Fruit fly (Drosophila melanogaster) whole organism, embryonic: Measurements from ENCODE around the gene Pdhb.

Source experiments
- Atf3 ChIP-seq: fragments of 200-800 bp; sonication (Bioruptor generic); optimal IDR thresholded peaks from 3 replicates; lab custom pipeline; 2016; ENCODE audit warnings: missing biosample characterization, missing genetic modification characterization
- Atf6 ChIP-seq: fragments of 200-800 bp; sonication (Bioruptor generic); IDR thresholded peaks from 2 replicates; pipeline ENCODE4 v1.3.6; 2022; ENCODE audit warnings: missing biosample characterization, missing genetic modification characterization
- CG10209 ChIP-seq: fragments of 200-800 bp; sonication (Bioruptor generic); optimal IDR thresholded peaks from 3 replicates; lab custom pipeline; 2017; ENCODE audit warnings: missing biosample characterization, mild to moderate bottlenecking, missing genetic modification characterization, missing genetic modification reagents
- CG11093 ChIP-seq: fragments of 200-800 bp; sonication (Bioruptor generic); IDR thresholded peaks from 3 replicates; pipeline ENCODE4 v1.3.6; 2022; ENCODE audit warnings: missing biosample characterization, missing genetic modification characterization
- CG12659 ChIP-seq: fragments of 200-800 bp; sonication (Bioruptor generic); optimal IDR thresholded peaks from 3 replicates; lab custom pipeline; 2017; ENCODE audit warnings: mild to moderate bottlenecking, missing biosample characterization, missing genetic modification reagents, missing genetic modification characterization
- CG12744 ChIP-seq: fragments of 200-800 bp; sonication (Bioruptor generic); optimal IDR thresholded peaks from 2 replicates; lab custom pipeline; 2016; ENCODE audit warnings: missing biosample characterization, missing genetic modification characterization
- CG13424 ChIP-seq: fragments of 200-800 bp; sonication (Bioruptor generic); optimal IDR thresholded peaks from 2 replicates; lab custom pipeline; 2019; ENCODE audit warnings: missing biosample characterization, mild to moderate bottlenecking, missing genetic modification characterization, moderate library complexity
- CG14667 ChIP-seq: fragments of 200-800 bp; sonication (Bioruptor generic); IDR thresholded peaks from 2 replicates; pipeline ENCODE4 v1.3.6; 2022; ENCODE audit warnings: missing biosample characterization, missing genetic modification characterization
- CG16815 ChIP-seq: fragments of 200-800 bp; sonication (Bioruptor generic); optimal IDR thresholded peaks from 3 replicates; lab custom pipeline; 2017; ENCODE audit warnings: missing biosample characterization, mild to moderate bottlenecking, missing genetic modification characterization
- CG17829 ChIP-seq: fragments of 200-800 bp; optimal IDR thresholded peaks from 2 replicates; lab custom pipeline; 2019; ENCODE audit warnings: missing biosample characterization, mild to moderate bottlenecking, missing genetic modification characterization, moderate library complexity
- CG1792 ChIP-seq: fragments of 200-800 bp; sonication (Bioruptor generic); optimal IDR thresholded peaks from 2 replicates; lab custom pipeline; 2016; ENCODE audit warnings: missing biosample characterization, missing genetic modification characterization
- CG18262 ChIP-seq: fragments of 200-800 bp; optimal IDR thresholded peaks from 3 replicates; lab custom pipeline; 2019; ENCODE audit warnings: missing biosample characterization, mild to moderate bottlenecking, missing genetic modification characterization, moderate library complexity
- CG2129 ChIP-seq: fragments of 200-800 bp; sonication (Bioruptor generic); IDR thresholded peaks from 2 replicates; pipeline ENCODE4 v1.3.6; 2022; ENCODE audit warnings: missing biosample characterization, missing genetic modification characterization; ENCODE audit not compliant: partially characterized antibody
- CG3065 ChIP-seq: fragments of 200-800 bp; sonication (Bioruptor generic); optimal IDR thresholded peaks from 2 replicates; lab custom pipeline; 2016; ENCODE audit warnings: missing biosample characterization, missing genetic modification characterization
- CG33557 ChIP-seq: fragments of 200-800 bp; sonication (Bioruptor generic); optimal IDR thresholded peaks from 2 replicates; lab custom pipeline; 2019; ENCODE audit warnings: missing biosample characterization, mild to moderate bottlenecking, missing genetic modification characterization, moderate library complexity
- CG34376 ChIP-seq: fragments of 200-800 bp; sonication (Bioruptor generic); optimal IDR thresholded peaks from 2 replicates; lab custom pipeline; 2018; ENCODE audit warnings: missing biosample characterization, mild to moderate bottlenecking, missing genetic modification characterization
- CG4328 ChIP-seq: fragments of 200-800 bp; sonication (Bioruptor generic); optimal IDR thresholded peaks from 3 replicates; lab custom pipeline; 2017; ENCODE audit warnings: missing biosample characterization, missing genetic modification reagents, missing genetic modification characterization
- CG4424 ChIP-seq: fragments of 200-800 bp; sonication (Bioruptor generic); optimal IDR thresholded peaks from 3 replicates; lab custom pipeline; 2016; ENCODE audit warnings: missing biosample characterization, missing genetic modification characterization
- CG4730 ChIP-seq: fragments of 200-800 bp; sonication (Bioruptor generic); IDR thresholded peaks from 2 replicates; pipeline ENCODE4 v1.3.6; 2022; ENCODE audit warnings: missing biosample characterization, missing genetic modification characterization
- CG7357 ChIP-seq: fragments of 200-800 bp; sonication (Bioruptor generic); IDR thresholded peaks from 3 replicates; pipeline ENCODE4 v1.3.6; 2022; ENCODE audit warnings: missing biosample characterization, missing genetic modification characterization
- CG7963 ChIP-seq: fragments of 200-800 bp; sonication (Bioruptor generic); IDR thresholded peaks from 3 replicates; pipeline ENCODE4 v1.3.6; 2022; ENCODE audit warnings: missing biosample characterization, missing genetic modification characterization; ENCODE audit not compliant: partially characterized antibody
- CG9797 ChIP-seq: fragments of 200-800 bp; sonication (Bioruptor generic); optimal IDR thresholded peaks from 3 replicates; lab custom pipeline; 2018; ENCODE audit warnings: missing biosample characterization, mild to moderate bottlenecking, missing genetic modification characterization
- CoRest ChIP-seq: fragments of 200-800 bp; sonication (Bioruptor generic); optimal IDR thresholded peaks from 3 replicates; lab custom pipeline; 2018; ENCODE audit warnings: missing biosample characterization, mild to moderate bottlenecking, missing genetic modification characterization, moderate library complexity
- Dad ChIP-seq: fragments of 200-800 bp; sonication (Bioruptor generic); optimal IDR thresholded peaks from 3 replicates; lab custom pipeline; 2016; ENCODE audit warnings: missing biosample characterization, missing genetic modification characterization
- E2f2 ChIP-seq: fragments of 200-800 bp; sonication (Bioruptor generic); IDR thresholded peaks from 2 replicates; pipeline ENCODE4 v1.3.6; 2022; ENCODE audit warnings: missing biosample characterization, missing genetic modification characterization
- Gsc ChIP-seq: fragments of 200-800 bp; sonication (Bioruptor generic); IDR thresholded peaks from 2 replicates; pipeline ENCODE4 v1.3.6; 2022; ENCODE audit warnings: missing biosample characterization, missing genetic modification characterization
- NFAT ChIP-seq: fragments of 200-800 bp; sonication (Bioruptor generic); IDR thresholded peaks from 2 replicates; pipeline ENCODE4 v1.3.6; 2022; ENCODE audit warnings: missing biosample characterization, missing genetic modification characterization
- Scr ChIP-seq: fragments of 200-800 bp; sonication (Bioruptor generic); IDR thresholded peaks from 2 replicates; pipeline ENCODE4 v1.3.6; 2022; ENCODE audit warnings: missing biosample characterization, missing genetic modification characterization; ENCODE audit not compliant: partially characterized antibody
- Vsx1 ChIP-seq: fragments of 200-800 bp; sonication (Bioruptor generic); optimal IDR thresholded peaks from 2 replicates; lab custom pipeline; 2017; ENCODE audit warnings: missing biosample characterization, mild to moderate bottlenecking, missing genetic modification characterization, missing genetic modification reagents
- YL-1 ChIP-seq: fragments of 200-800 bp; sonication (Bioruptor generic); optimal IDR thresholded peaks from 3 replicates; lab custom pipeline; 2017; ENCODE audit warnings: missing biosample characterization, mild to moderate bottlenecking, missing genetic modification characterization
- amos ChIP-seq: fragments of 200-800 bp; sonication (Bioruptor generic); IDR thresholded peaks from 2 replicates; pipeline ENCODE4 v1.3.6; 2022; ENCODE audit warnings: missing biosample characterization, missing genetic modification characterization; ENCODE audit not compliant: partially characterized antibody
- bbx ChIP-seq: fragments of 200-800 bp; sonication (Bioruptor generic); IDR thresholded peaks from 2 replicates; pipeline ENCODE4 v1.3.6; 2022; ENCODE audit warnings: missing biosample characterization, missing genetic modification characterization; ENCODE audit not compliant: partially characterized antibody
- br ChIP-seq: fragments of >200 bp; optimal IDR thresholded peaks from 2 replicates; lab custom pipeline; 2017
- bsh ChIP-seq, 2 experiments: fragments of 200-800 bp; sonication (Bioruptor generic); optimal IDR thresholded peaks; 2 replicates each; lab custom pipeline; 2017 to 2018; ENCODE audit warnings: mild to moderate bottlenecking in 2 of 2, missing biosample characterization in 2 of 2, missing genetic modification characterization in 2 of 2, moderate library complexity in 1 of 2
- ftz-f1 ChIP-seq: fragments of 200-800 bp; sonication (Bioruptor generic); optimal IDR thresholded peaks from 2 replicates; lab custom pipeline; 2016; ENCODE audit warnings: missing biosample characterization, missing genetic modification characterization
- gcm2 ChIP-seq: fragments of 200-800 bp; sonication (Bioruptor generic); optimal IDR thresholded peaks from 2 replicates; lab custom pipeline; 2016; ENCODE audit warnings: missing biosample characterization, missing genetic modification characterization
- jumu ChIP-seq: fragments of 200-800 bp; sonication (Bioruptor generic); optimal IDR thresholded peaks from 3 replicates; lab custom pipeline; 2016; ENCODE audit warnings: missing biosample characterization, missing genetic modification characterization
- kay ChIP-seq: fragments of 200-800 bp; sonication (Bioruptor generic); optimal IDR thresholded peaks from 2 replicates; lab custom pipeline; 2016; ENCODE audit warnings: missing biosample characterization, missing genetic modification characterization
- mld ChIP-seq: fragments of 200-800 bp; sonication (Bioruptor generic); IDR thresholded peaks from 3 replicates; pipeline ENCODE4 v1.3.6; 2022; ENCODE audit warnings: missing biosample characterization, missing genetic modification characterization; ENCODE audit not compliant: partially characterized antibody
- oc ChIP-seq: fragments of 200-800 bp; sonication (Bioruptor generic); optimal IDR thresholded peaks from 2 replicates; lab custom pipeline; 2018; ENCODE audit warnings: missing biosample characterization, mild to moderate bottlenecking, missing genetic modification characterization, moderate library complexity
- odd ChIP-seq: fragments of 200-800 bp; sonication (Bioruptor generic); optimal IDR thresholded peaks from 2 replicates; lab custom pipeline; 2017; ENCODE audit warnings: missing biosample characterization, mild to moderate bottlenecking, missing genetic modification characterization
- onecut ChIP-seq: fragments of 200-800 bp; sonication (Bioruptor generic); IDR thresholded peaks from 2 replicates; pipeline ENCODE4 v1.3.6; 2022; ENCODE audit warnings: missing biosample characterization, missing genetic modification characterization
- peb ChIP-seq: fragments of 200-800 bp; sonication (Bioruptor generic); IDR thresholded peaks from 2 replicates; pipeline ENCODE4 v1.3.6; 2022; ENCODE audit warnings: missing biosample characterization, missing genetic modification characterization
- sens ChIP-seq: fragments of 200-800 bp; sonication (Bioruptor generic); peaks from one replicate; lab custom pipeline; 2016; ENCODE audit warnings: missing biosample characterization, missing genetic modification characterization
- sim ChIP-seq: fragments of 200-800 bp; sonication (Bioruptor generic); IDR thresholded peaks from 2 replicates; pipeline ENCODE4 v1.3.6; 2022; ENCODE audit warnings: missing biosample characterization, missing genetic modification characterization
- sr ChIP-seq: fragments of 200-800 bp; sonication (Bioruptor generic); IDR thresholded peaks from 3 replicates; pipeline ENCODE4 v1.3.6; 2022; ENCODE audit warnings: missing biosample characterization, missing genetic modification characterization
- tup ChIP-seq: fragments of 200-800 bp; sonication (Bioruptor generic); optimal IDR thresholded peaks from 2 replicates; lab custom pipeline; 2016; ENCODE audit warnings: missing biosample characterization, mild to moderate bottlenecking, missing genetic modification characterization, moderate library complexity
- vfl ChIP-seq: fragments of 200-800 bp; sonication (Bioruptor generic); optimal IDR thresholded peaks from 2 replicates; lab custom pipeline; 2016; ENCODE audit warnings: missing biosample characterization, missing genetic modification characterization

The Pdhb gene

DNA sequence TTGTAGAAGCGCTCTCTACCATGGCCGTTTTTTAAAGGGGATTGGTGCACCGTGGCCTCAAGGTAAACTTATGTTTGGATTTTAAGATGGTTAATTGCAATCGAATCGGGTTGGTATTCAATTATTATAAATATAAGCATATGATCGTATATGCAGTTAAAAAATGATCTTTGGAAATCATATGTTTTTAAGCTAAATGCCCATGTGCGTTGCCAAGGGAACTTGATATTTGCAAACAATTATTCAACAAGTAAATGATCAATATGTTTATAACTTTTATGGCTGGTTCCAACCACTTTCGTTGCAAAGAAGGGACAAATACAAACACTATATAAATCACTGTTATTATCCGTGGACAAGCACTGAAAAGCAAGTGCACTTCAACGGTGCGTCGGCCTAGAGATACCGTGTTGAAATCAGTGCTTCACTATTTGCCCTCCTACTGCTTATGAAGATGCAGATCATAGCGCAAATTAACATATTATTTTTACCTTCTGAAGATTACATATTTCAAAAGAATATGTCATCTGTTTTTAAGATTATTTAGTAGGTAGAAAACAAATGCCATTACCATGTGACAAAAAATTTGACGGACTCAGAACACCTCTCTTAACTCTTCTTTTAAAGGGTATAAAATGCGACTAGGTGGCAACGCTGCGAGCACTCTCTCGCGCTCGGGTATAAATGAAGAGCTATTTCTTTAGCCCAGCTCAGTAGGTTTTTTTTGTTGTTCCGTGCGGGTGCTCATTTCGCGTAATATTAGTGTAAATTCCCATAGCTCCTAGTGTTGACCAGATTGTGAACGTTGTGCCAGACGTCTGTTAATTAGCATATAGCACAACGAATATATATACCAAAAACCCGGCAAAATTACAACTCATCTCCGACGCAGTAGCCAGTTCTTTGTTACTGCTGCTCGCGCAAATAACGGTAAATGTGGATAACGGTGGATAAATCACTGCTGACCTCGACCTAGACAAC lies 44.8 kb downstream of the Pdhb start, which contains the start of gene rdog (continued):
- TF ChIP-seq CG2129 (GFP tag; lab: Robert Waterston, UW) (no peak), bsh (GFP tag; optimal IDR thresholded peaks at IDR 0.05; lab: Kevin White, UChicago) (peak; percentile 35 to 77), sens (GFP tag; lab: Kevin White, UChicago) (peak; percentile 98), CG13424 (peak; percentile 77), odd (GFP tag; lab: Kevin White, UChicago) (peak; percentile 71), CG7357 (GFP tag; lab: Robert Waterston, UW) (peak; percentile 56; the same call in 2 of the 3 replicates), CG16815 (GFP tag; lab: Kevin White, UChicago) (peak; percentile 79), Vsx1 (no peak), oc (tag; lab: Kevin White, UChicago) (peak; percentile 25), Scr (GFP tag; lab: Robert Waterston, UW) (0 out of 2 replicates have a peak, but pooled peaks have one; percentile 25), E2f2 (GFP tag; lab: Robert Waterston, UW) (peak; percentile 43; the same call in 1 of the 2 replicates), CG3065 (peak; percentile 67), mld (GFP tag; lab: Robert Waterston, UW) (no peak), br (no peak), CG12744 (GFP tag; lab: Kevin White, UChicago) (peak; percentile 74), peb (GFP tag; lab: Robert Waterston, UW) (no peak), sim (GFP tag; lab: Robert Waterston, UW) (no peak), amos (GFP tag; lab: Robert Waterston, UW) (peak; percentile 43; the same call in 1 of the 2 replicates), CG33557 (GFP tag; lab: Kevin White, UChicago) (peak; percentile 81), CoRest (peak; percentile 86), vfl (GFP tag; lab: Kevin White, UChicago) (peak; percentile 49), Atf3 (GFP tag; lab: Kevin White, UChicago) (peak; percentile 72), CG4424 (GFP tag; lab: Kevin White, UChicago) (peak; percentile 88), CG34376 (GFP tag; lab: Kevin White, UChicago) (peak; percentile 86), CG12659 (GFP tag; lab: Kevin White, UChicago) (peak; percentile 81), NFAT (GFP tag; lab: Robert Waterston, UW) (peak; percentile 40; the same call in 1 of the 2 replicates), CG18262 (tag; lab: Kevin White, UChicago) (peak; percentile 60), YL-1 (GFP tag; lab: Kevin White, UChicago) (peak; percentile 75), onecut (GFP tag; lab: Robert Waterston, UW) (0 out of 2 replicates have a peak, but pooled peaks have one; percentile 25), jumu (GFP tag; lab: Kevin White, UChicago) (peak; percentile 64), CG17829 (tag; lab: Kevin White, UChicago) (peak; percentile 84), Atf6 (GFP tag; lab: Robert Waterston, UW) (peak; percentile 82), sr (GFP tag; lab: Robert Waterston, UW) (no peak), CG4730 (GFP tag; lab: Robert Waterston, UW) (no peak), CG11093 (GFP tag; lab: Robert Waterston, UW) (0 out of 3 replicates have a peak, but pooled peaks have one; percentile 43), bbx (GFP tag; lab: Robert Waterston, UW) (no peak), ftz-f1 (peak; percentile 15), gcm2 (GFP tag; lab: Kevin White, UChicago) (peak; percentile 69), kay (peak; percentile 61), CG4328 (peak; percentile 24), CG1792 (GFP tag; lab: Kevin White, UChicago) (peak; percentile 61), Gsc (GFP tag; lab: Robert Waterston, UW) (no peak; the same call in 1 of the 2 replicates), Dad (GFP tag; lab: Kevin White, UChicago) (peak; percentile 41), CG10209 (GFP tag; lab: Kevin White, UChicago) (peak; percentile 81), CG7963 (no peak), CG9797 (GFP tag; lab: Kevin White, UChicago) (no peak), tup (peak; percentile 4), CG14667 (GFP tag; lab: Robert Waterston, UW) (no peak)
